Worm (Caenorhabditis elegans): ENCODE measurements around the gene fbxa-19.

ce11 chrIII:1288473-1289056 is 26.6 kb upstream of the fbxa-19 start, which contains the start of gene fbxa-50:
- TF ChIP-seq dao-5 (tag; optimal IDR thresholded peaks at IDR 0.05) (no peak), him-1 (tag; optimal IDR thresholded peaks at IDR 0.05) (no peak)
